Fruit fly (Drosophila melanogaster) whole organism, embryonic: ENCODE results near the gene CG9360.
"Not testable (repeated sequence)": the region's sequence is repeated elsewhere in the genome, so short reads cannot be mapped to it uniquely, and the experiment has no call there.

Experiments used
- Abd-B ChIP-seq: fragments of 200-800 bp; sonication (Bioruptor generic); optimal IDR thresholded peaks from 2 replicates; lab custom pipeline; 2018; ENCODE audit warnings: missing biosample characterization, mild to moderate bottlenecking, missing genetic modification characterization, moderate library complexity
- Atf3 ChIP-seq: fragments of 200-800 bp; sonication (Bioruptor generic); optimal IDR thresholded peaks from 3 replicates; lab custom pipeline; 2016; ENCODE audit warnings: missing biosample characterization, missing genetic modification characterization
- Blimp-1 ChIP-seq: fragments of 200-800 bp; sonication (Bioruptor generic); optimal IDR thresholded peaks from 3 replicates; lab custom pipeline; 2018; ENCODE audit warnings: missing biosample characterization, missing genetic modification characterization, mild to moderate bottlenecking, moderate library complexity, missing genetic modification reagents
- C15 ChIP-seq: fragments of 200-800 bp; sonication (Bioruptor generic); IDR thresholded peaks from 3 replicates; pipeline ENCODE4 v1.3.6; 2022; ENCODE audit warnings: missing biosample characterization, missing genetic modification characterization
- CG10979 ChIP-seq: fragments of 200-800 bp; sonication (Bioruptor generic); optimal IDR thresholded peaks from 2 replicates; lab custom pipeline; 2018; ENCODE audit warnings: missing biosample characterization, mild to moderate bottlenecking, missing genetic modification characterization, moderate library complexity
- CG11504 ChIP-seq: fragments of 200-800 bp; sonication (Bioruptor generic); optimal IDR thresholded peaks from 3 replicates; lab custom pipeline; 2019; ENCODE audit warnings: missing biosample characterization, mild to moderate bottlenecking, missing genetic modification characterization, moderate library complexity
- CG13123 ChIP-seq: fragments of 200-800 bp; sonication (Bioruptor generic); optimal IDR thresholded peaks from 2 replicates; lab custom pipeline; 2016; ENCODE audit warnings: missing biosample characterization, missing genetic modification characterization
- CG14710 ChIP-seq: fragments of 200-800 bp; sonication (Bioruptor generic); optimal IDR thresholded peaks from 3 replicates; lab custom pipeline; 2019; ENCODE audit warnings: missing biosample characterization, mild to moderate bottlenecking, missing genetic modification characterization, moderate library complexity
- CG1603 ChIP-seq: fragments of 200-800 bp; sonication (Bioruptor generic); optimal IDR thresholded peaks from 2 replicates; lab custom pipeline; 2019; ENCODE audit warnings: missing biosample characterization, mild to moderate bottlenecking, missing genetic modification characterization, moderate library complexity
- CG18011 ChIP-seq: fragments of 200-800 bp; sonication (Bioruptor generic); optimal IDR thresholded peaks from 2 replicates; lab custom pipeline; 2017; ENCODE audit warnings: missing biosample characterization, missing genetic modification characterization, mild to moderate bottlenecking, moderate library complexity, missing genotype
- CG34422 ChIP-seq: fragments of 200-800 bp; sonication (Bioruptor generic); IDR thresholded peaks from 3 replicates; pipeline ENCODE4 v1.3.6; 2022; ENCODE audit warnings: missing biosample characterization, missing genetic modification characterization
- CG4424 ChIP-seq: fragments of 200-800 bp; sonication (Bioruptor generic); optimal IDR thresholded peaks from 3 replicates; lab custom pipeline; 2016; ENCODE audit warnings: missing biosample characterization, missing genetic modification characterization
- CG9437 ChIP-seq: fragments of 200-800 bp; sonication (Bioruptor generic); optimal IDR thresholded peaks from 2 replicates; lab custom pipeline; 2018; ENCODE audit warnings: missing biosample characterization, mild to moderate bottlenecking, missing genetic modification characterization
- CG9727 ChIP-seq: fragments of 200-800 bp; sonication (Bioruptor generic); optimal IDR thresholded peaks from 3 replicates; lab custom pipeline; 2017; ENCODE audit warnings: missing biosample characterization, mild to moderate bottlenecking, missing genetic modification characterization
- CG9876 ChIP-seq: fragments of 200-800 bp; sonication (Bioruptor generic); optimal IDR thresholded peaks from 2 replicates; lab custom pipeline; 2016; ENCODE audit warnings: missing biosample characterization, missing genetic modification characterization
- D19B ChIP-seq: fragments of 200-800 bp; sonication (Bioruptor generic); optimal IDR thresholded peaks from 2 replicates; lab custom pipeline; 2017; ENCODE audit warnings: missing biosample characterization, mild to moderate bottlenecking, missing genetic modification characterization
- Dip3 ChIP-seq: fragments of 200-800 bp; sonication (Bioruptor generic); optimal IDR thresholded peaks from 3 replicates; lab custom pipeline; 2016; ENCODE audit warnings: missing biosample characterization, missing genetic modification characterization
- Ets65A ChIP-seq: fragments of 200-800 bp; sonication (Bioruptor generic); peaks from one replicate; lab custom pipeline; 2016; ENCODE audit warnings: missing biosample characterization, missing genetic modification characterization
- Lim3 ChIP-seq: fragments of 200-800 bp; sonication (Bioruptor generic); IDR thresholded peaks from 2 replicates; pipeline ENCODE4 v1.3.6; 2022; ENCODE audit warnings: missing biosample characterization, missing genetic modification characterization
- MTF-1 ChIP-seq: fragments of 200-800 bp; sonication (Bioruptor generic); optimal IDR thresholded peaks from 2 replicates; lab custom pipeline; 2018; ENCODE audit warnings: missing biosample characterization, mild to moderate bottlenecking, missing genetic modification characterization, borderline replicate concordance
- Max ChIP-seq: fragments of 200-800 bp; sonication (Bioruptor generic); optimal IDR thresholded peaks from 2 replicates; lab custom pipeline; 2016; ENCODE audit warnings: missing biosample characterization, mild to moderate bottlenecking, missing genetic modification characterization
- Mrtf ChIP-seq: fragments of 200-800 bp; sonication (Bioruptor generic); IDR thresholded peaks from 3 replicates; pipeline ENCODE4 v1.3.6; 2022; ENCODE audit warnings: missing biosample characterization, missing genetic modification characterization
- Oli ChIP-seq: fragments of 200-800 bp; sonication (Bioruptor generic); optimal IDR thresholded peaks from 2 replicates; lab custom pipeline; 2018; ENCODE audit warnings: missing biosample characterization, mild to moderate bottlenecking, missing genetic modification characterization, moderate library complexity
- Pdp1 ChIP-seq, 2 experiments: fragments of 200-800 bp; sonication (Bioruptor generic); optimal IDR thresholded peaks; 3 replicates each; lab custom pipeline; 2016; ENCODE audit warnings: missing biosample characterization in 2 of 2, missing genetic modification characterization in 2 of 2, mild to moderate bottlenecking in 1 of 2, moderate library complexity in 1 of 2
- Rx ChIP-seq: fragments of 200-800 bp; sonication (Bioruptor generic); IDR thresholded peaks from 2 replicates; pipeline ENCODE4 v1.3.6; 2022; ENCODE audit warnings: missing biosample characterization, missing genetic modification characterization
- Sox100B ChIP-seq: fragments of 200-800 bp; sonication (Bioruptor generic); optimal IDR thresholded peaks from 3 replicates; lab custom pipeline; 2018; ENCODE audit warnings: missing biosample characterization, mild to moderate bottlenecking, missing genetic modification characterization
- Sox102F ChIP-seq: fragments of 200-800 bp; sonication (Bioruptor generic); optimal IDR thresholded peaks from 2 replicates; lab custom pipeline; 2018; ENCODE audit warnings: missing biosample characterization, mild to moderate bottlenecking, missing genetic modification characterization, moderate library complexity
- Xrp1 ChIP-seq: fragments of 200-800 bp; sonication (Bioruptor generic); IDR thresholded peaks from 2 replicates; pipeline ENCODE4 v1.3.6; 2022; ENCODE audit warnings: missing biosample characterization, missing genetic modification characterization
- bsh ChIP-seq, 2 experiments: fragments of 200-800 bp; sonication (Bioruptor generic); optimal IDR thresholded peaks; 2 replicates each; lab custom pipeline; 2017 to 2018; ENCODE audit warnings: mild to moderate bottlenecking in 2 of 2, missing biosample characterization in 2 of 2, missing genetic modification characterization in 2 of 2, moderate library complexity in 1 of 2
- btn ChIP-seq: fragments of 200-800 bp; sonication (Bioruptor generic); optimal IDR thresholded peaks from 2 replicates; lab custom pipeline; 2016; ENCODE audit warnings: missing biosample characterization, missing genetic modification characterization
- dpn ChIP-seq, 2 experiments: fragments of 200-800 bp; sonication (Bioruptor generic); optimal IDR thresholded peaks; 3 replicates each; lab custom pipeline; 2016; ENCODE audit warnings: missing biosample characterization in 2 of 2, missing genetic modification characterization in 2 of 2
- grn ChIP-seq: fragments of 200-800 bp; sonication (Bioruptor generic); optimal IDR thresholded peaks from 3 replicates; lab custom pipeline; 2017; ENCODE audit warnings: missing biosample characterization, missing genetic modification characterization
- ham ChIP-seq: fragments of 200-800 bp; sonication (Bioruptor generic); IDR thresholded peaks from 2 replicates; pipeline ENCODE4 v1.3.6; 2022; ENCODE audit warnings: missing biosample characterization, missing genetic modification characterization
- ken ChIP-seq: fragments of 200-800 bp; sonication (Bioruptor generic); IDR thresholded peaks from 3 replicates; pipeline ENCODE4 v1.3.6; 2022; ENCODE audit warnings: missing biosample characterization, missing genetic modification characterization
- lmd ChIP-seq: fragments of 200-800 bp; sonication (Bioruptor generic); IDR thresholded peaks from 2 replicates; pipeline ENCODE4 v1.3.6; 2022; ENCODE audit warnings: missing biosample characterization, missing genetic modification characterization
- maf-S ChIP-seq: fragments of 200-800 bp; sonication (Bioruptor generic); optimal IDR thresholded peaks from 2 replicates; lab custom pipeline; 2016; ENCODE audit warnings: missing biosample characterization, missing genetic modification characterization
- prd ChIP-seq, 3 experiments: fragments of >200 bp in 2 of 3; fragments of 200-800 bp in 1 of 3; sonication (Bioruptor generic) in 1 of 3; optimal IDR thresholded peaks in 2 of 3; IDR thresholded peaks in 1 of 3; 2 replicates in 2 of 3; 3 replicates in 1 of 3; pipeline versions ENCODE4 v1.3.6 to Lab custom; 2017 to 2022; ENCODE audit warnings: missing biosample characterization in 1 of 3, missing genetic modification characterization in 1 of 3
- row ChIP-seq: fragments of 200-800 bp; sonication (Bioruptor generic); IDR thresholded peaks from 3 replicates; pipeline ENCODE4 v1.3.6; 2022; ENCODE audit warnings: missing biosample characterization, missing genetic modification characterization
- sd ChIP-seq: fragments of 200-800 bp; sonication (Bioruptor generic); optimal IDR thresholded peaks from 3 replicates; lab custom pipeline; 2018; ENCODE audit warnings: missing biosample characterization, mild to moderate bottlenecking, missing genetic modification characterization, moderate library complexity
- sens ChIP-seq: fragments of 200-800 bp; sonication (Bioruptor generic); peaks from one replicate; lab custom pipeline; 2016; ENCODE audit warnings: missing biosample characterization, missing genetic modification characterization
- sisA ChIP-seq: fragments of 200-800 bp; sonication (Bioruptor generic); IDR thresholded peaks from 2 replicates; pipeline ENCODE4 v1.3.6; 2022; ENCODE audit warnings: missing biosample characterization, missing genetic modification characterization
- z ChIP-seq: fragments of 200-800 bp; sonication (Bioruptor generic); IDR thresholded peaks from 3 replicates; pipeline ENCODE4 v1.3.6; 2022; ENCODE audit warnings: missing biosample characterization, missing genetic modification characterization

The CG9360 gene

DNA sequence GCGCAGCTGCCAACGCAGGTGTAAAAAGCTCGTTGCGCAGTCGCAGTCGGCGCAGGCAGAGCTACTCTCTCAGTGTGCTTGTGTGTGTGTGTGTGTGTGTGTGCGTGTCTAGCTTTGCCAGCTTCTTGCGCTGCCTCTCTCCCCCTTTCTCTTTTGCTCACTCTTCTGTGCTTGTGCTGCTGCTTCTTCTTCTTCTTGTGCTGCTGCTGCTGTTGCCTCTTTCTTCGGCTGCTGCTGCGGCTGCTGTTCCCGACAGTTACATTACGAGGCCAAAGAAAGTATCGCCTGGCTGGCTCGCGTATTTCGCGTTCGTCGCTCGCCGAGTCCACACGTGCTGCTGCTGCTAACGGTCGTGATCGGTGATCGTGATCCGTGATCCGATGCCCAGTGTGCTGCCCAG, 10.4 kb downstream of the CG9360 start, which contains the start of gene m:
Gene m (plus strand): TSS at position 301 of the 400 bp plus-strand sequence.
- TF ChIP-seq Mrtf (GFP tag; lab: Robert Waterston, UW); dpn (GFP tag; optimal IDR thresholded peaks at IDR 0.05; lab: Kevin White, UChicago); sd: not testable (repeated sequence)

DNA sequence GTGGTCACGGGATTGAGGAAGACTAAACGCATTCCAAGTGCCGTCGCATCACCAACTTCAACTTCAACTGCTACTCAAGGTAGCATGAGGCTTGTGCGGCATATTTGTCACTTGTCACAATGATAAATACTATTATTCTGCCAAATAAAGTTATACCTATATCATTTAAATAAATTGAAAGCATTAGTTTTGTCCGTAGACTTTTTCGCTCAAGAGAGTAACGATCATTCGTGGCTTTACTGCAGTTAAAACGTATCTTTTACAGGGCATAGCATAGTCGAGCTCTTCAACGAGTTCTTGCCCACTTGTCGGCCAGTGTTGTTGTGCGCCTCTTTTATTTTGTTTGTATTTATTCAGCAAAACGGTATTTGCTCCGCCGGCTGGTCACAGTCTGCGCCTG, 28.0 kb downstream of the CG9360 start:
- TF ChIP-seq D19B, result no peak
- TF ChIP-seq Pdp1 (GFP tag; optimal IDR thresholded peaks at IDR 0.05; lab: Kevin White, UChicago), result no peak
- TF ChIP-seq row (GFP tag; lab: Robert Waterston, UW), result peak; percentile 51; the same call in 1 of the 3 replicates
- no peak for TF ChIP-seq Sox100B (GFP tag; lab: Kevin White, UChicago)
- peak; percentile 56 for TF ChIP-seq sens
- peak; percentile 7 for TF ChIP-seq CG14710 (tag; lab: Kevin White, UChicago)
- TF ChIP-seq z, result no peak
- TF ChIP-seq Oli, result peak; percentile 2
- TF ChIP-seq prd (optimal IDR thresholded peaks at IDR 0.05; lab: Kevin White, UChicago), result no peak
- 0 out of 3 replicates have a peak, but pooled peaks have one; percentile 31 for TF ChIP-seq prd (GFP tag; IDR thresholded peaks at IDR 0.05; lab: Robert Waterston, UW)
- TF ChIP-seq CG9727 (GFP tag; lab: Kevin White, UChicago), result peak; percentile 7
- TF ChIP-seq CG10979 (tag; lab: Kevin White, UChicago), result peak; percentile 28
- peak; percentile 19 for TF ChIP-seq CG4424 (GFP tag; lab: Kevin White, UChicago)
- no peak for TF ChIP-seq Rx (GFP tag; lab: Robert Waterston, UW)
- TF ChIP-seq Xrp1 (GFP tag; lab: Robert Waterston, UW), result peak; percentile 33; the same call in 1 of the 2 replicates
- TF ChIP-seq maf-S (GFP tag; lab: Kevin White, UChicago), result no peak
- TF ChIP-seq C15, result no peak
- no peak for TF ChIP-seq CG18011
- peak; percentile 50 for TF ChIP-seq Ets65A
- peak; percentile 41 for TF ChIP-seq CG1603 (tag; lab: Kevin White, UChicago)
- TF ChIP-seq Sox102F (GFP tag; lab: Kevin White, UChicago), result peak; percentile 18
- no peak for TF ChIP-seq Dip3 (GFP tag; lab: Kevin White, UChicago)
- TF ChIP-seq Max (GFP tag; lab: Kevin White, UChicago), result no peak
- no peak for TF ChIP-seq lmd (GFP tag; lab: Robert Waterston, UW)
- TF ChIP-seq Blimp-1 (GFP tag; lab: Kevin White, UChicago), result peak; percentile 26
- TF ChIP-seq sisA (GFP tag; lab: Robert Waterston, UW), result 0 out of 2 replicates have a peak, but pooled peaks have one; percentile 22
- peak in 1 of 2 experiments; percentile 37 for TF ChIP-seq bsh (GFP tag; optimal IDR thresholded peaks at IDR 0.05; lab: Kevin White, UChicago)

DNA sequence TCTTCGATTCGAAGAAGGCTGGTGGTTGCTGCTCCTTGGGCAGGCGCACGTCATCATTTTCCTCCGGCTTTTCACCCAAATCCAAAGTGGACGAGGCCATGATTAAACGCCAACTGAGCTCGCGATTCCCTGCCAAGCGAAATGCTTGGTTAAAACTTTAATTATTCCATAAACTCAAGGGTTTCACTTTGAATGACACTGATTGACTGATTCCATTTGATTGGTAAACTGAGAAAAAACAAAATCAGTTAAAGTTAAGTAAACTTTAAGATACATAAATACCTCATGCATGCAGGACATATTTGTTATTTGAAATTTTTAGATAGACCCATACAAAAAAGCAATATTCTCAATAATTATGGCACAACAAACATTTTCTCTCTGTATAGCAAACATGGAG, 30.6 kb downstream of the CG9360 start, which contains the start of gene inaF-A:
Gene inaF-A (minus strand): TSS at position 101 of the 400 bp plus-strand sequence.
- TF ChIP-seq CG34422 (GFP tag; lab: Robert Waterston, UW) (no peak), Abd-B (no peak), btn (no peak), ham (GFP tag; lab: Robert Waterston, UW) (no peak), CG13123 (no peak), CG9437 (GFP tag; lab: Kevin White, UChicago) (no peak), MTF-1 (GFP tag; lab: Kevin White, UChicago) (no peak), ken (no peak), CG9876 (no peak), dpn (GFP tag; optimal IDR thresholded peaks at IDR 0.05; lab: Kevin White, UChicago) (no peak), CG11504 (tag; lab: Kevin White, UChicago) (no peak), maf-S (GFP tag; lab: Kevin White, UChicago) (no peak), Atf3 (GFP tag; lab: Kevin White, UChicago) (no peak), Lim3 (no peak), grn (no peak)
